Worm (Caenorhabditis elegans) whole organism, L3 larva: ENCODE measurements around the gene acp-4.

ENCODE experiments used
- aly-2 ChIP-seq: fragments of 150-350 bp; optimal IDR thresholded peaks from 2 replicates; lab custom pipeline; 2014; ENCODE audit warnings: missing biosample characterization, missing genetic modification characterization
- ama-1 ChIP-seq: fragments of 150-350 bp; optimal IDR thresholded peaks from 2 replicates; lab custom pipeline; 2018
- elt-1 ChIP-seq: fragments of 150-350 bp; optimal IDR thresholded peaks from 2 replicates; lab custom pipeline; 2014; ENCODE audit warnings: missing biosample characterization, missing genetic modification characterization
- elt-3 ChIP-seq, 3 experiments: fragments of 150-350 bp in 1 of 3; sonication (generic microtip) in 2 of 3; optimal IDR thresholded peaks; 2 replicates in 2 of 3; 4 replicates in 1 of 3; lab custom pipeline; 2014 to 2017; ENCODE audit warnings: missing biosample characterization in 3 of 3, missing genetic modification characterization in 3 of 3
- fkh-10 ChIP-seq: sonication (generic microtip); optimal IDR thresholded peaks from 2 replicates; lab custom pipeline; 2017; ENCODE audit warnings: missing biosample characterization, missing genetic modification reagents, missing genetic modification characterization
- fos-1 ChIP-seq: fragments of 150-350 bp; optimal IDR thresholded peaks from 2 replicates; lab custom pipeline; 2014; ENCODE audit warnings: missing biosample characterization, missing genetic modification characterization
- lsy-12 ChIP-seq: sonication (generic microtip); optimal IDR thresholded peaks from 2 replicates; lab custom pipeline; 2016; ENCODE audit warnings: mild to moderate bottlenecking, missing genetic modification characterization, missing compliant biosample characterization
- nfya-1 ChIP-seq: sonication (generic microtip); optimal IDR thresholded peaks from 2 replicates; lab custom pipeline; 2017; ENCODE audit warnings: missing genetic modification characterization, mild to moderate bottlenecking, missing compliant biosample characterization, antibody characterized with exemption, moderate library complexity; ENCODE audit not compliant: insufficient read depth
- nhr-12 ChIP-seq: fragments of 150-350 bp; optimal IDR thresholded peaks from 2 replicates; lab custom pipeline; 2014; ENCODE audit warnings: missing biosample characterization, missing genetic modification characterization
- nhr-25 ChIP-seq: sonication (generic microtip); optimal IDR thresholded peaks from 2 replicates; lab custom pipeline; 2017; ENCODE audit warnings: missing biosample characterization, missing genetic modification characterization
- nhr-77 ChIP-seq: fragments of 150-350 bp; optimal IDR thresholded peaks from 2 replicates; lab custom pipeline; 2014; ENCODE audit warnings: missing biosample characterization, missing genetic modification characterization
- pqm-1 ChIP-seq: fragments of 150-350 bp; optimal IDR thresholded peaks from 2 replicates; lab custom pipeline; 2017; ENCODE audit warnings: missing biosample characterization, missing genetic modification characterization, inconsistent platforms
- snpc-4 ChIP-seq: fragments of 150-350 bp; optimal IDR thresholded peaks from 2 replicates; lab custom pipeline; 2014; ENCODE audit warnings: missing biosample characterization, missing genetic modification characterization
- ztf-4 ChIP-seq: fragments of 150-350 bp; optimal IDR thresholded peaks from 2 replicates; lab custom pipeline; 2014; ENCODE audit warnings: missing biosample characterization, missing genetic modification characterization

- TF ChIP-seq ztf-4 (tag; lab: Kevin White, UChicago) = no peak
- TF ChIP-seq fos-1 (tag; lab: Kevin White, UChicago) = no peak
- TF ChIP-seq ama-1 (lab: Kevin White, UChicago) = no peak
- TF ChIP-seq nhr-25 (tag; lab: Kevin White, UChicago) = peak; percentile 50
- no peak for TF ChIP-seq nhr-12
- no peak for TF ChIP-seq snpc-4
- TF ChIP-seq elt-1 (tag; lab: Kevin White, UChicago) = no peak
- no peak for TF ChIP-seq lsy-12 (tag; lab: Kevin White, UChicago)
- no peak for TF ChIP-seq nhr-77 (tag; lab: Kevin White, UChicago)
- no peak for TF ChIP-seq pqm-1
- no peak for TF ChIP-seq fkh-10 (GFP tag; lab: Kevin White, UChicago)
- TF ChIP-seq aly-2 (tag; lab: Kevin White, UChicago) = no peak
- no peak for TF ChIP-seq nfya-1 (tag; lab: Kevin White, UChicago)
- no peak for TF ChIP-seq elt-3 (tag; optimal IDR thresholded peaks at IDR 0.05; lab: Kevin White, UChicago)
These were observed 25.4 kb downstream of the acp-4 start for ce11 chrII:8409538-8409937.
